Fruit fly (Drosophila melanogaster): ENCODE results near the gene CG31251.

Gene CG31251

DNA sequence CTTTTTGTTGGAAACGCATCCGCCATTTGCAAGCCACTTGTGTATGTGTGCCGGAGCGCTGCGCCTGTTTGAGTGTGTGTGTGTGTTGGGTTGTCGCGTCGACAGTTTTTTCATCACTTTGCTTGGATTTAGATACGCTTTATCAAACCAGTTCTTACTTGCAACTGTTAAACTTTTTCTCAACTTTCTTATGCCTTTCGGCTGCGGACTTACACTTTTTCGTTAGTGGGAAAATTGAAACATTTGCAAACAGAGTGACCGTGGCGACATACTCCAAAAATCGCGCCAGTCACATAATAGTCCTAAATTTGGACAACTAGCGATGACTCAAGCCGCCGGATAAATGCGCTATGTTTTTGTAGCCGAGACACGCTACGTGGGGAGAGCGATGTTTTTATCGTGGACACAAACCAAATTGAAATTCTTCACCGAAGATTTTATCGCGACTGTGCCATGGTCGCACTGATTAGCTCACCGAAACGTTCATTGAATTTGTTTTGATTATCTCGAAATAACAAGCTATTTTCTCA is 2.4 kb downstream of the CG31251 start, which contains the start of the genes alt and CG7655 (continued):
- no peak for TF ChIP-seq CG15269 (tag; optimal IDR thresholded peaks at IDR 0.05)
- TF ChIP-seq CG10274 (GFP tag; optimal IDR thresholded peaks at IDR 0.05): no peak
- TF ChIP-seq CG18599 (GFP tag; optimal IDR thresholded peaks at IDR 0.05): no peak
- peak; percentile 95 for TF ChIP-seq CG4617 (GFP tag; optimal IDR thresholded peaks at IDR 0.05; ENCODE audit: borderline replicate concordance)
- TF ChIP-seq CG18262 (tag; optimal IDR thresholded peaks at IDR 0.05): no peak
- no peak for TF ChIP-seq pnt (GFP tag; optimal IDR thresholded peaks at IDR 0.05)
- TF ChIP-seq CG3847 (GFP tag; IDR thresholded peaks at IDR 0.05): no peak
- TF ChIP-seq rib (GFP tag; IDR thresholded peaks at IDR 0.05): no peak
- TF ChIP-seq CG6654 (GFP tag; optimal IDR thresholded peaks at IDR 0.05): no peak
- TF ChIP-seq Dp (GFP tag; optimal IDR thresholded peaks at IDR 0.05): peak; percentile 69
- peak; percentile 1 for TF ChIP-seq da (GFP tag; optimal IDR thresholded peaks at IDR 0.05)
- peak; percentile 91 for TF ChIP-seq Med (GFP tag)
- peak; percentile 10 for TF ChIP-seq CG33557 (GFP tag; optimal IDR thresholded peaks at IDR 0.05)
- TF ChIP-seq ase (GFP tag; IDR thresholded peaks at IDR 0.05): no peak
- peak; percentile 74 for TF ChIP-seq p53 (GFP tag; optimal IDR thresholded peaks at IDR 0.05)
- TF ChIP-seq emc (GFP tag; optimal IDR thresholded peaks at IDR 0.05): no peak
- peak; percentile 73 for TF ChIP-seq nmo (GFP tag; optimal IDR thresholded peaks at IDR 0.05)
- TF ChIP-seq ken (GFP tag; IDR thresholded peaks at IDR 0.05): no peak
- TF ChIP-seq CG10565 (GFP tag; optimal IDR thresholded peaks at IDR 0.05): no peak
- no peak for TF ChIP-seq CG11695 (GFP tag; IDR thresholded peaks at IDR 0.05)
- TF ChIP-seq CG17361 (GFP tag; IDR thresholded peaks at IDR 0.05): no peak
- TF ChIP-seq CG16863 (GFP tag; optimal IDR thresholded peaks at IDR 0.05): no peak
- TF ChIP-seq CG12155 (GFP tag; optimal IDR thresholded peaks at IDR 0.05): peak; percentile 10
- no peak for TF ChIP-seq amos (GFP tag; IDR thresholded peaks at IDR 0.05; ENCODE audit: partially characterized antibody)
- TF ChIP-seq CG17359 (tag; optimal IDR thresholded peaks at IDR 0.05): peak; percentile 40
- no peak for TF ChIP-seq mirr (GFP tag; optimal IDR thresholded peaks at IDR 0.05)
- TF ChIP-seq Lim3 (GFP tag; IDR thresholded peaks at IDR 0.05): no peak
- TF ChIP-seq CG10462 (GFP tag; optimal IDR thresholded peaks at IDR 0.05): no peak
- no peak for TF ChIP-seq jigr1 (GFP tag; IDR thresholded peaks at IDR 0.05)
- TF ChIP-seq Pdp1 (GFP tag; optimal IDR thresholded peaks at IDR 0.05): peak in 1 of 2 experiments; percentile 83
- TF ChIP-seq lola (GFP tag; optimal IDR thresholded peaks at IDR 0.05): no peak
- TF ChIP-seq CG11085 (GFP tag; IDR thresholded peaks at IDR 0.05): no peak
- TF ChIP-seq CG1647 (GFP tag; optimal IDR thresholded peaks at IDR 0.05): no peak
- TF ChIP-seq gt (GFP tag; IDR thresholded peaks at IDR 0.05): no peak
- TF ChIP-seq ac (GFP tag; optimal IDR thresholded peaks at IDR 0.05): no peak
- peak; percentile 100 for TF ChIP-seq pzg (GFP tag; optimal IDR thresholded peaks at IDR 0.05)
- peak; percentile 66 for TF ChIP-seq CG8924 (tag; optimal IDR thresholded peaks at IDR 0.05)
- TF ChIP-seq cwo (GFP tag; optimal IDR thresholded peaks at IDR 0.05): no peak
- TF ChIP-seq CHES-1-like (GFP tag; optimal IDR thresholded peaks at IDR 0.05): peak; percentile 89
- no peak for TF ChIP-seq CG4854 (GFP tag; optimal IDR thresholded peaks at IDR 0.05)
- TF ChIP-seq CG31224 (GFP tag; IDR thresholded peaks at IDR 0.05): no peak
- no peak for TF ChIP-seq usp (GFP tag; optimal IDR thresholded peaks at IDR 0.05)
- no peak for TF ChIP-seq CG6854 (GFP tag; optimal IDR thresholded peaks at IDR 0.05)
- TF ChIP-seq peb (GFP tag; IDR thresholded peaks at IDR 0.05): no peak
- TF ChIP-seq sna (GFP tag; IDR thresholded peaks at IDR 0.05; ENCODE audit: partially characterized antibody): no peak
- no peak for TF ChIP-seq ewg (GFP tag; optimal IDR thresholded peaks at IDR 0.05)
- no peak for TF ChIP-seq MTF-1 (GFP tag; optimal IDR thresholded peaks at IDR 0.05; ENCODE audit: borderline replicate concordance)
- peak; percentile 66 for TF ChIP-seq CG2116 (GFP tag; optimal IDR thresholded peaks at IDR 0.05)
- TF ChIP-seq ATbp (GFP tag; optimal IDR thresholded peaks at IDR 0.05): no peak
- no peak for TF ChIP-seq prd (optimal IDR thresholded peaks at IDR 0.05)
- no peak for TF ChIP-seq prd (GFP tag; IDR thresholded peaks at IDR 0.05)
